Worm (Caenorhabditis elegans) whole organism, L4/young adult: ENCODE results near the gene K07F5.14.
"Not testable (repeated sequence)": the region's sequence is repeated elsewhere in the genome, so short reads cannot be mapped to it uniquely, and the experiment has no call there.

ENCODE experiments used
- W03F9.2 ChIP-seq: fragments of 150-350 bp; optimal IDR thresholded peaks from 2 replicates; lab custom pipeline; 2014; ENCODE audit warnings: missing biosample characterization, missing genetic modification characterization
- dao-5 ChIP-seq: sonication (generic microtip); optimal IDR thresholded peaks from 2 replicates; lab custom pipeline; 2016; ENCODE audit warnings: missing genotype, missing genetic modification characterization, moderate library complexity, missing compliant biosample characterization
- him-1 ChIP-seq: sonication (generic microtip); optimal IDR thresholded peaks from 2 replicates; lab custom pipeline; 2016; ENCODE audit warnings: missing genotype, missing genetic modification reagents, missing genetic modification characterization, missing compliant biosample characterization

ce11 chrIV:9894331-9894730 is 32.3 kb downstream of the K07F5.14 start, which contains the start of gene msp-77:
- not testable (repeated sequence) for TF ChIP-seq him-1 (tag; lab: Kevin White, UChicago); dao-5; W03F9.2
